Fruit fly (Drosophila melanogaster): ENCODE results near the gene CG14330.

The CG14330 gene

DNA sequence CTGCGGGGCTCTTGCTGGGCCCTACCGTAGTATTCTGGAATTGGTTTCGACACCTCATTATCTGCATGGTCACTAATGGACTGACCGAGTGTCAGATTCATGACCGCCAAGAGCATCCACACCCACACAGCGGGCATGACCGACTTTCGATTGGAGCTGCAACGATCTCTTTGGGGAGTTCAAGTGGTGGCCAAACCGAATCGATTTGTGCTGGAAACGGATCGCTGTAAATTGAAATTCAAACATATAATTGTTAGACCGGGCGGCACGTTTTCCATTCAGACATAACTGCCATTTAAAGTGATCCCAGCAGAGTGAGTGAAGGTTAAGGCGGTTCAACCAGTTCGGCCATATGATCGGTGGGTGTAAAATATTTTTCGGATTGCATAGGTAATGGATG lies 50.2 kb downstream of the CG14330 start, which contains the start of the genes CG42824 and CG42798:
Gene CG42824, minus strand, starts transcription at position 101 of the 400 bp plus-strand sequence.
Gene CG42798, plus strand, starts transcription at position 268 of the 400 bp plus-strand sequence.
- TF ChIP-seq Snoo (tag; optimal IDR thresholded peaks at IDR 0.05): no peak
- no peak for TF ChIP-seq D1 (tag; optimal IDR thresholded peaks at IDR 0.05)
- no peak for TF ChIP-seq CG15710 (tag; optimal IDR thresholded peaks at IDR 0.05)
- no peak for TF ChIP-seq CG13204 (GFP tag; optimal IDR thresholded peaks at IDR 0.05)
- TF ChIP-seq CG12605 (GFP tag; IDR thresholded peaks at IDR 0.05): no peak
- TF ChIP-seq CG10348 (GFP tag; IDR thresholded peaks at IDR 0.05): no peak
- no peak for TF ChIP-seq EcR (GFP tag; optimal IDR thresholded peaks at IDR 0.05)
- TF ChIP-seq CG8301 (tag; optimal IDR thresholded peaks at IDR 0.05): no peak
- TF ChIP-seq CG4496 (GFP tag; IDR thresholded peaks at IDR 0.05): no peak
- TF ChIP-seq CG17806 (tag; optimal IDR thresholded peaks at IDR 0.05): no peak
